Worm (Caenorhabditis elegans): Measurements from ENCODE around the gene emb-30.

The emb-30 gene

ce11 chrIII:9455980-9456658, 14.9 kb upstream of the emb-30 start, which contains the start of the genes rheb-1 and spk-1 (continued):
- TF ChIP-seq elt-1 (tag; optimal IDR thresholded peaks at IDR 0.05) (peak; percentile 36), unc-62 (GFP tag; optimal IDR thresholded peaks at IDR 0.05) (peak; percentile 24), elt-2 (tag; optimal IDR thresholded peaks at IDR 0.05) (peak; percentile 98), mdl-1 (tag; optimal IDR thresholded peaks at IDR 0.05) (peak; percentile 7), nhr-237 (tag; optimal IDR thresholded peaks at IDR 0.05) (no peak)

ce11 chrIII:9454730-9455129, 13.5 kb upstream of the emb-30 start:
- peak; percentile 40 for TF ChIP-seq nhr-23 (tag; optimal IDR thresholded peaks at IDR 0.05)
- TF ChIP-seq jun-1 (tag; optimal IDR thresholded peaks at IDR 0.05) = no peak
- peak; percentile 17 for TF ChIP-seq nhr-43 (tag; optimal IDR thresholded peaks at IDR 0.05; ENCODE audit: poor library complexity, severe bottlenecking)

- TF ChIP-seq fkh-2 (tag; optimal IDR thresholded peaks at IDR 0.05) (no peak), nhr-76 (tag; optimal IDR thresholded peaks at IDR 0.05) (no peak), zag-1 (tag; optimal IDR thresholded peaks at IDR 0.05) (no peak), ztf-11 (tag; optimal IDR thresholded peaks at IDR 0.05) (no peak), nhr-25 (tag; optimal IDR thresholded peaks at IDR 0.05) (no peak), nhr-77 (tag; optimal IDR thresholded peaks at IDR 0.05) (no peak), ztf-4 (tag; optimal IDR thresholded peaks at IDR 0.05) (no peak), lin-39 (tag; optimal IDR thresholded peaks at IDR 0.05) (no peak), mdl-1 (tag; optimal IDR thresholded peaks at IDR 0.05) (no peak), ceh-28 (tag; optimal IDR thresholded peaks at IDR 0.05) (no peak)
These were observed 12.7 kb upstream of the emb-30 start, which contains the start of gene F54C8.7 for ce11 chrIII:9453962-9454361. F54C8.7 (minus strand) TSS chrIII:9454062.

DNA sequence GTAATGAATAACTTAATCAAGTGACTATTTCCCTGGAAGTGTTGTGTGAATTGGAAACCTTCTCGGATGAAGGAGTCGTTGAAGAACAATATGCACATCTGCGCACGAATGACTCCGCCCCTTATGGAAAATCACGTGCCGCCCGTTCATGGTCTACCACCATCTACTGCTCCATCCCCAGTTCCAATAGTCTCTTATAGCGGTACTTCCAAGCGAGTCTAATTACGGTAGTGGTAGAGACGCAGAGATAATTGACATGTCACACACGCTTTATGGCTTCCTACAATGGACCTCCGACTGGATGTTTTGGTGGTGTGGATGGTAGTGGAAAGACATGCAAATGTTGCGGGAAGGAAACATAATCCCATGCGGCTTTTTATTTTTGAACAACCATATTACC, 9.7 kb upstream of the emb-30 start:
- TF ChIP-seq ceh-16 (tag; optimal IDR thresholded peaks at IDR 0.05) (no peak), pqm-1 (tag; optimal IDR thresholded peaks at IDR 0.05) (peak; percentile 39), egl-5 (tag; optimal IDR thresholded peaks at IDR 0.05) (peak; percentile 6), nfya-1 (tag; optimal IDR thresholded peaks at IDR 0.05; ENCODE audit: insufficient read depth) (peak; percentile 24), lin-39 (tag; optimal IDR thresholded peaks at IDR 0.05) (peak; percentile 80), ztf-11 (tag; optimal IDR thresholded peaks at IDR 0.05) (no peak), nhr-23 (tag; optimal IDR thresholded peaks at IDR 0.05) (peak; percentile 14)

DNA sequence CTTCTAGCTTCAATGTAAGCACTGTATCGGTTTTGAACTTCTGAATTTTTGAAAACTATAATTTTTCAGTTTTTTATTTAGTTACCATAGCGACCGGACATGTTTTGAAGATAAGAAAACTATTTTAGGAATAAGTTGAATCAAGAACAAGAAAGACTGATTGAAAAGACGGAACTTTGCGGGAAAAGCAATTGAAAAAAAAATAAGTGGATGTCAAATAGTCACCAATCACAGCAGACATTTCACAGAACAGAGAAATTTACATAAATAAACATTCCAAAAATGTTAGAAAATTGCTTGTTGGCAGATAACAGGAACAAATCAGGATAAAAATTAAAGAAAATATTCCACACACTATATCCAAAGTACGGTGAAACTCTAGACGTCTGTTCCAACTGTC, 8.6 kb upstream of the emb-30 start, which contains the start of gene F54C8.6:
Gene F54C8.6, minus strand, starts transcription at position 101 of the 400 bp plus-strand sequence.
- TF ChIP-seq ztf-4 (tag; optimal IDR thresholded peaks at IDR 0.05) (no peak), hmg-11 (tag; optimal IDR thresholded peaks at IDR 0.05) (no peak)

DNA sequence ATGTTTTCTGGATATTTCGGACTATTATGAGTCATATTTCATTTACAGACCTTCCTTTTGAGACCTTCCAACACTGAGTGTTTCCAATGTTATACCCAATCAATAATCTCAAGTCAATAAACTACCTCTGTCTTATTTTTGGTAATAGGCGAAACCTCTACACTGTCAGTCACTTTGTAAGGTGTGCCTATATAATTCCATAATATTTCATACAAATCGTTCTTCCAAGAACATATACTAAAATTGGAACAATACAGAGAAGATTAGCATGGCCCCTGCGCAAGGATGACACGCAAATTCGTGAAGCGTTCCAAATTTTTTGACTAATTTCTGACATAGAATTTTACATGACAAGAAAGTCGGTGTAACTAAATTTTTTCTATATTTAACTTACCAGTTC, 8.1 kb upstream of the emb-30 start:
- peak; percentile 11 for TF ChIP-seq snpc-4 (tag; optimal IDR thresholded peaks at IDR 0.05)

DNA sequence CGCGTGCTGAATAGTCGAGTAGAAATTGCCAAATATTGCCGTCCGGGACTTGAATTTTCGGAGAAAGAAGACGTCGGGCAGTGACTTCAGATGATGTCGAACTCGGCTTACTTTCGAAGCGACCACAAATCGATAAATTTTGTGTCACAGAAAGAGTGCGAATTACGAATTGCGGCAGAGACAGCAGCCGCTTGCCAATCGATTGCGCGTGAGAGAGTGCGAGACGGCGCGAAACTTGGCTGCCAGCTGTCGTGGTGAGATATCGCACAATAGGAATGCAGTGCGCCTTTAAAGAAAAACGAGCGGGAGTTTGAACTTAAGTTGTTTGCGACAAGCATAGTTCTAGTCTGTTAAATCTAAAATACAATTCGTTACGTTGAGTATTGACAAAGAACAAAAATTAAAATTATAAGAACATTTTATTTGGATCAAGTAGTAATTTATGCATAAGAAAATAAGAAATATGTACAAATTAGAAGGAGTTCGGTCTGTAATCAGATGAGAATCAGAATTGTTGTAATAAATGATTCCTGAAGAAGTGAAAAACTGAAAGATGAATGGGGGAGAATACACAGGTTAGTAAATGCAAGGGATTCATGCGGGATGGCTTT, 2.3 kb upstream of the emb-30 start, which contains the start of gene pir-2:
Gene pir-2, minus strand, starts transcription at position 218 of the 611 bp plus-strand sequence.
- TF ChIP-seq R02D3.7 (tag; optimal IDR thresholded peaks at IDR 0.05) (peak; percentile 74), ama-1 (optimal IDR thresholded peaks at IDR 0.05) (peak; percentile 86), lsy-12 (tag; optimal IDR thresholded peaks at IDR 0.05) (peak; percentile 60), tbx-2 (tag; optimal IDR thresholded peaks at IDR 0.05) (no peak), nhr-43 (tag; optimal IDR thresholded peaks at IDR 0.05; ENCODE audit: poor library complexity, severe bottlenecking) (peak; percentile 21), ceh-28 (tag; optimal IDR thresholded peaks at IDR 0.05) (peak; percentile 97), ceh-16 (tag; optimal IDR thresholded peaks at IDR 0.05) (no peak), jun-1 (tag; optimal IDR thresholded peaks at IDR 0.05) (peak; percentile 20), elt-1 (tag; optimal IDR thresholded peaks at IDR 0.05) (peak; percentile 25), nfya-1 (tag; optimal IDR thresholded peaks at IDR 0.05; ENCODE audit: insufficient read depth) (peak; percentile 96), skn-1 (tag; optimal IDR thresholded peaks at IDR 0.05) (peak; percentile 50), egl-5 (tag; optimal IDR thresholded peaks at IDR 0.05) (peak; percentile 66), nhr-77 (tag; optimal IDR thresholded peaks at IDR 0.05) (no peak), mml-1 (tag; optimal IDR thresholded peaks at IDR 0.05) (no peak), sea-2 (GFP tag; optimal IDR thresholded peaks at IDR 0.05) (peak; percentile 83), egl-27 (tag; optimal IDR thresholded peaks at IDR 0.05) (no peak), ceh-9 (tag; optimal IDR thresholded peaks at IDR 0.05) (no peak), fkh-2 (tag; optimal IDR thresholded peaks at IDR 0.05) (no peak), ceh-82 (tag; optimal IDR thresholded peaks at IDR 0.05) (peak; percentile 14), fkh-10 (GFP tag; optimal IDR thresholded peaks at IDR 0.05) (peak; percentile 11), ztf-11 (tag; optimal IDR thresholded peaks at IDR 0.05) (no peak), nhr-23 (tag; optimal IDR thresholded peaks at IDR 0.05) (peak; percentile 89), hmg-11 (tag; optimal IDR thresholded peaks at IDR 0.05) (peak; percentile 67), pha-4 (tag; optimal IDR thresholded peaks at IDR 0.05) (peak; percentile 92), lin-39 (tag; optimal IDR thresholded peaks at IDR 0.05) (peak; percentile 95), elt-3 (tag; optimal IDR thresholded peaks at IDR 0.05) (no peak), lin-15B (tag; optimal IDR thresholded peaks at IDR 0.05) (peak; percentile 93)
